Fruit fly (Drosophila melanogaster): Measurements from ENCODE around the gene CG7276.

dm6 chr3L:15502256-15502655 lies 4.3 kb downstream of the CG7276 start:
- TF ChIP-seq lola (GFP tag; optimal IDR thresholded peaks at IDR 0.05): no peak
- no peak for TF ChIP-seq brk (GFP tag; optimal IDR thresholded peaks at IDR 0.05)
- no peak for TF ChIP-seq Mio (GFP tag; optimal IDR thresholded peaks at IDR 0.05)
- TF ChIP-seq Dfd (GFP tag; optimal IDR thresholded peaks at IDR 0.05): no peak
- TF ChIP-seq CG9705 (GFP tag; optimal IDR thresholded peaks at IDR 0.05): no peak
- TF ChIP-seq usp (GFP tag; optimal IDR thresholded peaks at IDR 0.05): no peak
- TF ChIP-seq Hnf4 (GFP tag; optimal IDR thresholded peaks at IDR 0.05): no peak
- TF ChIP-seq Sp1 (GFP tag; optimal IDR thresholded peaks at IDR 0.05): no peak
- no peak for TF ChIP-seq dmrt93B (GFP tag; optimal IDR thresholded peaks at IDR 0.05)
- TF ChIP-seq Jra (GFP tag; optimal IDR thresholded peaks at IDR 0.05): no peak
- no peak for TF ChIP-seq sage (GFP tag; optimal IDR thresholded peaks at IDR 0.05)
- TF ChIP-seq pan (optimal IDR thresholded peaks at IDR 0.05): no peak
- TF ChIP-seq tai (GFP tag; optimal IDR thresholded peaks at IDR 0.05): no peak
- TF ChIP-seq Hr78 (GFP tag; optimal IDR thresholded peaks at IDR 0.05): no peak

All from whole organism, wandering third instar larva.